Worm (Caenorhabditis elegans): ENCODE results near the gene T10F2.2.

T10F2.2 gene

DNA sequence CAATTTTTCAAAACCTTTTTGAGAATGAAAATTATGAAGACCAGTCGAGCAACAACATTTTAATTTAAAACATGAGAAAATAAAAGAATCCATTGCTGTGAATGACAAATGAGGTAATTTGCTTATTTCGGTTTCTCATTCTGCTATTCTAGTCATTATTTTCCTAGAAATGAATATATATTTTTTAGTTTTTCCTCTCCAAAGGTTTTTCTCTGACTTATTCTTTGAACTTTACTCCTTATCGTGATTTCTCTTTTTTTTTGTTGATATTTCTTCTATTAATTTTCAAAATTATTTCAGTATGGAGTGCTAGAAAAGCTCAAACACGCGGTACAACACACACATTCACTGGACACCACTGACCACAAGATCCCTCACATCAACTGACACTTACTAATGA, 20.5 kb upstream of the T10F2.2 start, which contains the start of gene pup-2:
Gene pup-2, plus strand, starts transcription at position 301 of the 400 bp plus-strand sequence.
- TF ChIP-seq scrt-1 (GFP tag; IDR thresholded peaks at IDR 0.05) (no peak), F13C5.2 (tag; optimal IDR thresholded peaks at IDR 0.05) (no peak), sea-1 (GFP tag; conservative IDR thresholded peaks at IDR 0.05) (no peak), B0310.2 (tag; optimal IDR thresholded peaks at IDR 0.05) (no peak), ceh-13 (GFP tag; optimal IDR thresholded peaks at IDR 0.05) (no peak), ceh-36 (tag; optimal IDR thresholded peaks at IDR 0.05) (no peak), hmbx-1 (tag; optimal IDR thresholded peaks at IDR 0.05) (no peak), hmg-4 (GFP tag; optimal IDR thresholded peaks at IDR 0.05) (no peak), flt-1 (GFP tag; IDR thresholded peaks at IDR 0.05) (no peak)

DNA sequence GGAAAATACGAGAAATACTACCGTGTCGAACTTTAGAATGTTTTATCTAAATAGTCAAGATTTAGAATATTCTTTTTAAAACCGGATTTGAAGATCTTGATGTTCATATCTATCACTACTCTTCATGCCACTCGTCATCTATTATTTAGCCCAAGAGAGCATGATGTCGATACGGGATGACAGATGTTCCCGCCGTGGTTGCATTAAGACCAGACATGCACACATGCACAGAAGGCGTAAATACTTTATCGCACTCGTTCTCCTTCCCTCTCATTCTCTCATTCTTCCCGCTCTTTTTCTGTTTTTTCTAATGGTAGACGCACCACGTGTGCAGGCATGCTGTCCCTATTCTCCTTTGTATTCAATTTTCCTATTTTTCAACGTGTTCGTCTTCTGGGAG, 18.3 kb upstream of the T10F2.2 start:
- TF ChIP-seq F13C5.2 (tag; optimal IDR thresholded peaks at IDR 0.05) (no peak), ceh-36 (tag; optimal IDR thresholded peaks at IDR 0.05) (no peak), tbx-37 (GFP tag; conservative IDR thresholded peaks at IDR 0.05) (no peak), aly-1 (tag; optimal IDR thresholded peaks at IDR 0.05) (no peak), ets-7 (tag; optimal IDR thresholded peaks at IDR 0.05) (no peak), sea-1 (GFP tag; conservative IDR thresholded peaks at IDR 0.05) (no peak), flt-1 (GFP tag; IDR thresholded peaks at IDR 0.05) (no peak), pes-1 (GFP tag; IDR thresholded peaks at IDR 0.05) (no peak), hnd-1 (tag; optimal IDR thresholded peaks at IDR 0.05) (no peak), ama-1 (optimal IDR thresholded peaks at IDR 0.05) (no peak), hmg-4 (GFP tag; optimal IDR thresholded peaks at IDR 0.05) (no peak)

DNA sequence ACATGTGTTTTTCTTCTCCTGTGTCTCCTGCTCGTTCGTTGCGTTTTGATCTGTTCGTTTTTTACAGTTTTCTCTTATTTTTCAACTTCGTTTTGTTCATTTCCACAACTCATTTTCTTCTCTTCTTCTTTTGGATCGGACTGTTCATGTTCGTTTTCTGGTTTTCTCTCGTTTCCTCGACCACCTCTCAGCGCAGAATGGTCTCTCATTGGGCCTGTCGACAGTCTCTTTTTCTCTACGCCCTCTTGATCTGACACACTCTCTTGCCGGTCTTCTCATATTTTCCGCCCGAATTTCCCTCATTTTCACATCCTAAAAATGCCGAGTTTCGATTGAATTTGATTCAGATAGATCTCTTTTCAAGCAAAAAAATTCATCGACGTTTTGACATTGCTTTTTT, 16.5 kb upstream of the T10F2.2 start:
- no peak for TF ChIP-seq tra-4 (tag; optimal IDR thresholded peaks at IDR 0.05)
- TF ChIP-seq ceh-13 (GFP tag; optimal IDR thresholded peaks at IDR 0.05) = no peak
- no peak for TF ChIP-seq F13C5.2 (tag; optimal IDR thresholded peaks at IDR 0.05)
- TF ChIP-seq pes-1 (GFP tag; IDR thresholded peaks at IDR 0.05) = no peak
- TF ChIP-seq aly-1 (tag; optimal IDR thresholded peaks at IDR 0.05) = no peak
- TF ChIP-seq flt-1 (GFP tag; IDR thresholded peaks at IDR 0.05) = no peak
- TF ChIP-seq scrt-1 (GFP tag; IDR thresholded peaks at IDR 0.05) = no peak
- TF ChIP-seq hnd-1 (tag; optimal IDR thresholded peaks at IDR 0.05) = no peak

DNA sequence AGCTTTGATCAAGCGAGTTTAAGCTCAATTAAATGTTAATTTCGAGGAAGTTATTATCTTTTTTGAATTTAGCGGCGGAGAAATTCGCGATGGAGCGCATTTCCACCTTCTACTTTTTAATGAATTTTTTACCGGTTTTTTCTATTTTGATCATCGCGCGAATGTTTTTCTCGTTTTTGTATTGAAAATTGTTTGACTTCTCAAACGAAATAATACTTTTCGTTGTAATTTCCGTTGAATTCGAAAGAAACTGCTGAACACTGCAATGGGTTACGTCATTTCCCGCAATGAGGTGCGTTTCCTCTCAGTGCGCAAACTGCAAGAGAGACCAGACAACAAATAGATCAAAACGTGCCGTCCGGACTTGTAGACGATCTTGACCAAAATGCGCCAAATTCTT, 16.1 kb upstream of the T10F2.2 start:
- no peak for TF ChIP-seq pes-1 (GFP tag; IDR thresholded peaks at IDR 0.05)
- no peak for TF ChIP-seq ets-7 (tag; optimal IDR thresholded peaks at IDR 0.05)
- no peak for TF ChIP-seq B0310.2 (tag; optimal IDR thresholded peaks at IDR 0.05)
- no peak for TF ChIP-seq tbx-11 (GFP tag; IDR thresholded peaks at IDR 0.05)
- TF ChIP-seq tra-4 (tag; optimal IDR thresholded peaks at IDR 0.05) = no peak
- TF ChIP-seq hmg-4 (GFP tag; optimal IDR thresholded peaks at IDR 0.05) = no peak
- no peak for TF ChIP-seq hnd-1 (tag; optimal IDR thresholded peaks at IDR 0.05)
- no peak for TF ChIP-seq flt-1 (GFP tag; IDR thresholded peaks at IDR 0.05)

ce11 chrIII:5180588-5180987, 15.5 kb upstream of the T10F2.2 start:
- TF ChIP-seq flt-1 (GFP tag; IDR thresholded peaks at IDR 0.05) = no peak
- no peak for TF ChIP-seq pes-1 (GFP tag; IDR thresholded peaks at IDR 0.05)
- no peak for TF ChIP-seq hnd-1 (tag; optimal IDR thresholded peaks at IDR 0.05)
- no peak for TF ChIP-seq scrt-1 (GFP tag; IDR thresholded peaks at IDR 0.05)
- TF ChIP-seq ets-7 (tag; optimal IDR thresholded peaks at IDR 0.05) = no peak
- no peak for TF ChIP-seq aly-1 (tag; optimal IDR thresholded peaks at IDR 0.05)
- no peak for TF ChIP-seq ceh-36 (tag; optimal IDR thresholded peaks at IDR 0.05)
- TF ChIP-seq F13C5.2 (tag; optimal IDR thresholded peaks at IDR 0.05) = no peak
- TF ChIP-seq B0310.2 (tag; optimal IDR thresholded peaks at IDR 0.05) = no peak
- no peak for TF ChIP-seq ama-1 (optimal IDR thresholded peaks at IDR 0.05)
- TF ChIP-seq tbx-11 (GFP tag; IDR thresholded peaks at IDR 0.05) = no peak
- no peak for TF ChIP-seq hmbx-1 (tag; optimal IDR thresholded peaks at IDR 0.05)
- no peak for TF ChIP-seq tbx-37 (GFP tag; conservative IDR thresholded peaks at IDR 0.05)
- TF ChIP-seq tra-4 (tag; optimal IDR thresholded peaks at IDR 0.05) = no peak
- TF ChIP-seq hmg-4 (GFP tag; optimal IDR thresholded peaks at IDR 0.05) = no peak
- TF ChIP-seq ceh-13 (GFP tag; optimal IDR thresholded peaks at IDR 0.05) = no peak
- no peak for TF ChIP-seq sea-1 (GFP tag; conservative IDR thresholded peaks at IDR 0.05)

ce11 chrIII:5179166-5179565, 14.1 kb upstream of the T10F2.2 start:
- TF ChIP-seq F13C5.2 (tag; optimal IDR thresholded peaks at IDR 0.05) (no peak), ama-1 (optimal IDR thresholded peaks at IDR 0.05) (no peak), flt-1 (GFP tag; IDR thresholded peaks at IDR 0.05) (no peak), tra-4 (tag; optimal IDR thresholded peaks at IDR 0.05) (no peak), ceh-13 (GFP tag; optimal IDR thresholded peaks at IDR 0.05) (no peak), pes-1 (GFP tag; IDR thresholded peaks at IDR 0.05) (no peak), tbx-37 (GFP tag; conservative IDR thresholded peaks at IDR 0.05) (no peak), ceh-36 (tag; optimal IDR thresholded peaks at IDR 0.05) (no peak), B0310.2 (tag; optimal IDR thresholded peaks at IDR 0.05) (no peak), hmg-4 (GFP tag; optimal IDR thresholded peaks at IDR 0.05) (no peak), ets-7 (tag; optimal IDR thresholded peaks at IDR 0.05) (no peak), scrt-1 (GFP tag; IDR thresholded peaks at IDR 0.05) (no peak), hmbx-1 (tag; optimal IDR thresholded peaks at IDR 0.05) (no peak), sea-1 (GFP tag; conservative IDR thresholded peaks at IDR 0.05) (no peak), hnd-1 (tag; optimal IDR thresholded peaks at IDR 0.05) (no peak), aly-1 (tag; optimal IDR thresholded peaks at IDR 0.05) (no peak), tbx-11 (GFP tag; IDR thresholded peaks at IDR 0.05) (no peak)

- TF ChIP-seq hmbx-1 (tag; optimal IDR thresholded peaks at IDR 0.05) (no peak), hmg-4 (GFP tag; optimal IDR thresholded peaks at IDR 0.05) (no peak), scrt-1 (GFP tag; IDR thresholded peaks at IDR 0.05) (no peak), ama-1 (optimal IDR thresholded peaks at IDR 0.05) (no peak), ets-7 (tag; optimal IDR thresholded peaks at IDR 0.05) (no peak), tbx-37 (GFP tag; conservative IDR thresholded peaks at IDR 0.05) (no peak), B0310.2 (tag; optimal IDR thresholded peaks at IDR 0.05) (no peak), pes-1 (GFP tag; IDR thresholded peaks at IDR 0.05) (no peak), aly-1 (tag; optimal IDR thresholded peaks at IDR 0.05) (no peak), hnd-1 (tag; optimal IDR thresholded peaks at IDR 0.05) (no peak), tbx-11 (GFP tag; IDR thresholded peaks at IDR 0.05) (no peak), tra-4 (tag; optimal IDR thresholded peaks at IDR 0.05) (no peak), ceh-36 (tag; optimal IDR thresholded peaks at IDR 0.05) (no peak), flt-1 (GFP tag; IDR thresholded peaks at IDR 0.05) (no peak)
Observed at ce11 chrIII:5173622-5174021, 8.5 kb upstream of the T10F2.2 start, which contains the start of gene cid-1. TSS of gene cid-1 (plus strand) at chrIII:5173922.

All from whole organism, early embryonic.